Fruit fly (Drosophila melanogaster) whole organism, embryonic: ENCODE results near the gene CG7135.

Source experiments
- ATbp ChIP-seq: fragments of 200-800 bp; sonication (Bioruptor generic); optimal IDR thresholded peaks from 2 replicates; lab custom pipeline; 2017; ENCODE audit warnings: missing biosample characterization, mild to moderate bottlenecking, missing genetic modification characterization, missing genetic modification reagents
- Bdp1 ChIP-seq: fragments of 200-800 bp; sonication (Bioruptor generic); optimal IDR thresholded peaks from 3 replicates; lab custom pipeline; 2016; ENCODE audit warnings: missing biosample characterization, missing genetic modification characterization
- CG10209 ChIP-seq: fragments of 200-800 bp; sonication (Bioruptor generic); optimal IDR thresholded peaks from 3 replicates; lab custom pipeline; 2017; ENCODE audit warnings: missing biosample characterization, mild to moderate bottlenecking, missing genetic modification characterization, missing genetic modification reagents
- CG10543 ChIP-seq: fragments of 200-800 bp; sonication (Bioruptor generic); optimal IDR thresholded peaks from 3 replicates; lab custom pipeline; 2017; ENCODE audit warnings: missing biosample characterization, mild to moderate bottlenecking, missing genetic modification characterization, moderate library complexity
- CG12219 ChIP-seq: fragments of 200-800 bp; sonication (Bioruptor generic); optimal IDR thresholded peaks from 3 replicates; lab custom pipeline; 2018; ENCODE audit warnings: missing biosample characterization, mild to moderate bottlenecking, missing genetic modification characterization
- CG14710 ChIP-seq: fragments of 200-800 bp; sonication (Bioruptor generic); optimal IDR thresholded peaks from 3 replicates; lab custom pipeline; 2019; ENCODE audit warnings: missing biosample characterization, mild to moderate bottlenecking, missing genetic modification characterization, moderate library complexity
- CG1529 ChIP-seq: fragments of 200-800 bp; sonication (Bioruptor generic); optimal IDR thresholded peaks from 3 replicates; lab custom pipeline; 2018; ENCODE audit warnings: missing biosample characterization, missing genetic modification characterization
- CG1603 ChIP-seq: fragments of 200-800 bp; sonication (Bioruptor generic); optimal IDR thresholded peaks from 2 replicates; lab custom pipeline; 2019; ENCODE audit warnings: missing biosample characterization, mild to moderate bottlenecking, missing genetic modification characterization, moderate library complexity
- CG18599 ChIP-seq: fragments of 200-800 bp; sonication (Bioruptor generic); optimal IDR thresholded peaks from 3 replicates; lab custom pipeline; 2017; ENCODE audit warnings: missing biosample characterization, missing genetic modification characterization, mild to moderate bottlenecking, moderate library complexity, missing genetic modification reagents
- CG2199 ChIP-seq: fragments of 200-800 bp; sonication (Bioruptor generic); IDR thresholded peaks from 3 replicates; pipeline ENCODE4 v1.3.6; 2022; ENCODE audit warnings: missing biosample characterization, missing genetic modification characterization
- CG3163 ChIP-seq: fragments of 200-800 bp; sonication (Bioruptor generic); optimal IDR thresholded peaks from 3 replicates; lab custom pipeline; 2016; ENCODE audit warnings: missing biosample characterization, missing genetic modification characterization
- CG34422 ChIP-seq: fragments of 200-800 bp; sonication (Bioruptor generic); IDR thresholded peaks from 3 replicates; pipeline ENCODE4 v1.3.6; 2022; ENCODE audit warnings: missing biosample characterization, missing genetic modification characterization
- CG4360 ChIP-seq: fragments of 200-800 bp; sonication (Bioruptor generic); IDR thresholded peaks from 2 replicates; pipeline ENCODE4 v1.3.6; 2022; ENCODE audit warnings: missing biosample characterization, missing genetic modification characterization
- CG6683 ChIP-seq: fragments of 200-800 bp; sonication (Bioruptor generic); optimal IDR thresholded peaks from 2 replicates; lab custom pipeline; 2017; ENCODE audit warnings: missing biosample characterization, mild to moderate bottlenecking, missing genetic modification characterization, missing genetic modification reagents
- CG6813 ChIP-seq: fragments of 200-800 bp; sonication (Bioruptor generic); optimal IDR thresholded peaks from 2 replicates; lab custom pipeline; 2017; ENCODE audit warnings: missing biosample characterization, missing genetic modification characterization, mild to moderate bottlenecking, moderate library complexity, missing genetic modification reagents
- D19A ChIP-seq: fragments of 200-800 bp; optimal IDR thresholded peaks from 3 replicates; lab custom pipeline; 2019; ENCODE audit warnings: missing biosample characterization, mild to moderate bottlenecking, missing genetic modification characterization, moderate library complexity
- Dbx ChIP-seq: fragments of 200-800 bp; sonication (Bioruptor generic); IDR thresholded peaks from 3 replicates; pipeline ENCODE4 v1.3.6; 2022; ENCODE audit warnings: missing biosample characterization, missing genetic modification characterization
- Doc2 ChIP-seq: fragments of 200-800 bp; sonication (Bioruptor generic); IDR thresholded peaks from 2 replicates; pipeline ENCODE4 v1.3.6; 2022; ENCODE audit warnings: missing biosample characterization, missing genetic modification characterization
- Doc3 ChIP-seq: fragments of 200-800 bp; sonication (Bioruptor generic); IDR thresholded peaks from 3 replicates; pipeline ENCODE4 v1.3.6; 2022; ENCODE audit warnings: missing biosample characterization, missing genetic modification characterization; ENCODE audit not compliant: partially characterized antibody
- HmgZ ChIP-seq: fragments of 200-800 bp; sonication (Bioruptor generic); optimal IDR thresholded peaks from 2 replicates; lab custom pipeline; 2018; ENCODE audit warnings: missing biosample characterization, mild to moderate bottlenecking, missing genetic modification characterization
- Jarid2 ChIP-seq: fragments of 200-800 bp; sonication (Bioruptor generic); optimal IDR thresholded peaks from 3 replicates; lab custom pipeline; 2017; ENCODE audit warnings: mild to moderate bottlenecking, missing biosample characterization, missing genetic modification reagents, missing genetic modification characterization
- Med ChIP-seq: fragments of 200-800 bp; sonication (Bioruptor generic); peaks from one replicate; lab custom pipeline; 2016; ENCODE audit warnings: missing biosample characterization, missing genetic modification characterization, mild to moderate bottlenecking, inconsistent platforms, moderate library complexity
- NFAT ChIP-seq: fragments of 200-800 bp; sonication (Bioruptor generic); IDR thresholded peaks from 2 replicates; pipeline ENCODE4 v1.3.6; 2022; ENCODE audit warnings: missing biosample characterization, missing genetic modification characterization
- NK7.1 ChIP-seq: fragments of 200-800 bp; sonication (Bioruptor generic); optimal IDR thresholded peaks from 3 replicates; lab custom pipeline; 2016; ENCODE audit warnings: missing biosample characterization, missing genetic modification characterization
- Neu2 ChIP-seq: fragments of 200-800 bp; sonication (Bioruptor generic); optimal IDR thresholded peaks from 3 replicates; lab custom pipeline; 2016; ENCODE audit warnings: missing biosample characterization, missing genetic modification characterization, borderline replicate concordance
- NfI ChIP-seq: fragments of 200-800 bp; sonication (Bioruptor generic); optimal IDR thresholded peaks from 3 replicates; lab custom pipeline; 2018; ENCODE audit warnings: missing biosample characterization, mild to moderate bottlenecking, missing genetic modification characterization, moderate library complexity
- Oli ChIP-seq: fragments of 200-800 bp; sonication (Bioruptor generic); optimal IDR thresholded peaks from 2 replicates; lab custom pipeline; 2018; ENCODE audit warnings: missing biosample characterization, mild to moderate bottlenecking, missing genetic modification characterization, moderate library complexity
- PHDP ChIP-seq: fragments of 200-800 bp; sonication (Bioruptor generic); optimal IDR thresholded peaks from 3 replicates; lab custom pipeline; 2018; ENCODE audit warnings: missing biosample characterization, mild to moderate bottlenecking, missing genetic modification characterization, moderate library complexity
- Side ChIP-seq: fragments of 200-800 bp; sonication (Bioruptor generic); optimal IDR thresholded peaks from 2 replicates; lab custom pipeline; 2016; ENCODE audit warnings: missing biosample characterization, missing genetic modification characterization
- Trl ChIP-seq, 3 experiments: fragments of >200 bp in 2 of 3; fragments of 200-800 bp in 1 of 3; sonication (Bioruptor generic) in 1 of 3; optimal IDR thresholded peaks; 2 replicates in 1 of 3; 3 replicates in 2 of 3; lab custom pipeline; 2016 to 2017; ENCODE audit warnings: missing biosample characterization in 1 of 3, missing genetic modification characterization in 1 of 3
- cg ChIP-seq: fragments of 200-800 bp; sonication (Bioruptor generic); optimal IDR thresholded peaks from 3 replicates; lab custom pipeline; 2019; ENCODE audit warnings: missing biosample characterization, mild to moderate bottlenecking, missing genetic modification characterization, moderate library complexity
- chinmo ChIP-seq: fragments of 200-800 bp; sonication (Bioruptor generic); IDR thresholded peaks from 4 replicates; pipeline ENCODE4 v1.3.6; 2022; ENCODE audit warnings: missing biosample characterization, missing genetic modification characterization; ENCODE audit not compliant: partially characterized antibody
- ci ChIP-seq: fragments of 200-800 bp; sonication (Bioruptor generic); IDR thresholded peaks from 3 replicates; pipeline ENCODE4 v1.3.6; 2022; ENCODE audit warnings: missing biosample characterization, missing genetic modification characterization
- hkb ChIP-seq, 2 experiments: fragments of 200-800 bp in 1 of 2; fragments of >200 bp in 1 of 2; sonication (Bioruptor generic) in 1 of 2; IDR thresholded peaks in 1 of 2; optimal IDR thresholded peaks in 1 of 2; 2 replicates each; pipeline versions ENCODE4 v1.3.6 to Lab custom; 2017 to 2022; ENCODE audit warnings: missing biosample characterization in 1 of 2, missing genetic modification characterization in 1 of 2
- lilli ChIP-seq: fragments of 200-800 bp; sonication (Bioruptor generic); optimal IDR thresholded peaks from 3 replicates; lab custom pipeline; 2016; ENCODE audit warnings: missing biosample characterization, missing genetic modification characterization
- nerfin-2 ChIP-seq: fragments of 200-800 bp; sonication (Bioruptor generic); IDR thresholded peaks from 2 replicates; pipeline ENCODE4 v1.3.6; 2022; ENCODE audit warnings: missing biosample characterization, missing genetic modification characterization; ENCODE audit not compliant: partially characterized antibody
- pfk ChIP-seq: fragments of 200-800 bp; sonication (Bioruptor generic); optimal IDR thresholded peaks from 2 replicates; lab custom pipeline; 2018; ENCODE audit warnings: missing biosample characterization, mild to moderate bottlenecking, missing genetic modification characterization, moderate library complexity
- pros ChIP-seq: fragments of 200-800 bp; sonication (Bioruptor generic); optimal IDR thresholded peaks from 3 replicates; lab custom pipeline; 2019; ENCODE audit warnings: missing biosample characterization, mild to moderate bottlenecking, missing genetic modification characterization, moderate library complexity
- pzg ChIP-seq: fragments of 200-800 bp; sonication (Bioruptor generic); optimal IDR thresholded peaks from 3 replicates; lab custom pipeline; 2018; ENCODE audit warnings: missing biosample characterization, mild to moderate bottlenecking, missing genetic modification characterization, moderate library complexity
- row ChIP-seq: fragments of 200-800 bp; sonication (Bioruptor generic); IDR thresholded peaks from 3 replicates; pipeline ENCODE4 v1.3.6; 2022; ENCODE audit warnings: missing biosample characterization, missing genetic modification characterization
- tll ChIP-seq, 2 experiments: fragments of 200-800 bp in 1 of 2; fragments of >200 bp in 1 of 2; sonication (Bioruptor generic) in 1 of 2; optimal IDR thresholded peaks; 2 replicates each; lab custom pipeline; 2017 to 2019; ENCODE audit warnings: missing biosample characterization in 2 of 2, missing genetic modification characterization in 2 of 2, mild to moderate bottlenecking in 1 of 2, moderate library complexity in 1 of 2
- zf30C ChIP-seq: fragments of 200-800 bp; sonication (Bioruptor generic); optimal IDR thresholded peaks from 3 replicates; lab custom pipeline; 2018; ENCODE audit warnings: missing biosample characterization, mild to moderate bottlenecking, missing genetic modification characterization
- zfh1 ChIP-seq: fragments of 200-800 bp; sonication (Bioruptor generic); IDR thresholded peaks from 3 replicates; pipeline ENCODE4 v1.3.6; 2022; ENCODE audit warnings: missing biosample characterization, missing genetic modification characterization

The CG7135 gene

dm6 chrX:18083528-18084365 lies 19.7 kb upstream of the CG7135 start (continued):
- TF ChIP-seq pfk (GFP tag; lab: Kevin White, UChicago) (peak; percentile 75), CG18599 (peak; percentile 30), tll (GFP tag; optimal IDR thresholded peaks at IDR 0.05; lab: Kevin White, UChicago) (no peak), Med (GFP tag; lab: Kevin White, UChicago) (peak; percentile 54), NfI (no peak), CG12219 (GFP tag; lab: Kevin White, UChicago) (peak; percentile 4), CG6813 (GFP tag; lab: Kevin White, UChicago) (peak; percentile 26), CG1603 (tag; lab: Kevin White, UChicago) (peak; percentile 21), PHDP (tag; lab: Kevin White, UChicago) (peak; percentile 29)

- TF ChIP-seq nerfin-2 (GFP tag; lab: Robert Waterston, UW) (no peak), hkb (optimal IDR thresholded peaks at IDR 0.05; lab: Kevin White, UChicago) (no peak), hkb (GFP tag; IDR thresholded peaks at IDR 0.05; lab: Robert Waterston, UW) (0 out of 2 replicates have a peak, but pooled peaks have one; percentile 27), zfh1 (peak; percentile 15; the same call in 1 of the 3 replicates), CG3163 (GFP tag; lab: Kevin White, UChicago) (no peak), CG1603 (tag; lab: Kevin White, UChicago) (no peak), CG1529 (no peak), CG2199 (GFP tag; lab: Robert Waterston, UW) (peak; percentile 11; the same call in 1 of the 3 replicates), pzg (GFP tag; lab: Kevin White, UChicago) (no peak), HmgZ (tag; lab: Kevin White, UChicago) (no peak), lilli (no peak), chinmo (GFP tag; lab: Robert Waterston, UW) (0 out of 4 replicates have a peak, but pooled peaks have one; percentile 34), Dbx (GFP tag; lab: Robert Waterston, UW) (no peak), Oli (no peak), zf30C (GFP tag; lab: Kevin White, UChicago) (no peak), CG6683 (GFP tag; lab: Kevin White, UChicago) (no peak), CG10209 (GFP tag; lab: Kevin White, UChicago) (no peak), row (GFP tag; lab: Robert Waterston, UW) (0 out of 3 replicates have a peak, but pooled peaks have one; percentile 12), CG14710 (tag; lab: Kevin White, UChicago) (no peak), Neu2 (no peak), pros (GFP tag; lab: Kevin White, UChicago) (no peak), NFAT (no peak), Trl (optimal IDR thresholded peaks at IDR 0.05; lab: Kevin White, UChicago) (no peak), Trl (GFP tag; optimal IDR thresholded peaks at IDR 0.05; lab: Kevin White, UChicago) (no peak), CG34422 (GFP tag; lab: Robert Waterston, UW) (no peak), Doc2 (GFP tag; lab: Robert Waterston, UW) (no peak), CG4360 (GFP tag; lab: Robert Waterston, UW) (peak; percentile 66; the same call in 1 of the 2 replicates), Side (GFP tag; lab: Kevin White, UChicago) (no peak), Jarid2 (GFP tag; lab: Kevin White, UChicago) (peak; percentile 50), NK7.1 (GFP tag; lab: Kevin White, UChicago) (no peak), Bdp1 (GFP tag; lab: Kevin White, UChicago) (no peak), ci (GFP tag; lab: Robert Waterston, UW) (peak; percentile 15; the same call in 1 of the 3 replicates), ATbp (GFP tag; lab: Kevin White, UChicago) (no peak), Doc3 (GFP tag; lab: Robert Waterston, UW) (no peak), cg (GFP tag; lab: Kevin White, UChicago) (peak; percentile 26), CG10543 (GFP tag; lab: Kevin White, UChicago) (no peak), D19A (peak; percentile 86)
Observed at dm6 chrX:18084614-18085469, 18.6 kb upstream of the CG7135 start.
